Worm (Caenorhabditis elegans) whole organism, late embryonic: ENCODE measurements around the gene unc-62.

Experiments used
- C08G9.2 ChIP-seq: sonication (generic microtip); optimal IDR thresholded peaks from 2 replicates; lab custom pipeline; 2016; ENCODE audit warnings: mild to moderate bottlenecking, missing genetic modification characterization, moderate library complexity, missing compliant biosample characterization
- C38D4.7 ChIP-seq: fragments of 200-800 bp; sonication (Bioruptor generic); optimal IDR thresholded peaks from 2 replicates; lab custom pipeline; 2018; ENCODE audit warnings: mild to moderate bottlenecking, missing genetic modification characterization, moderate library complexity, missing compliant biosample characterization
- K02D7.2 ChIP-seq: sonication (generic microtip); optimal IDR thresholded peaks from 2 replicates; lab custom pipeline; 2017; ENCODE audit warnings: mild to moderate bottlenecking, missing genetic modification characterization, missing compliant biosample characterization
- T23F11.4 ChIP-seq: fragments of 200-800 bp; sonication (Bioruptor generic); optimal IDR thresholded peaks from 2 replicates; lab custom pipeline; 2018; ENCODE audit warnings: mild to moderate bottlenecking, missing genetic modification characterization, missing compliant biosample characterization
- ahr-1 ChIP-seq: sonication (generic microtip); optimal IDR thresholded peaks from 2 replicates; lab custom pipeline; 2016; ENCODE audit warnings: missing genetic modification characterization, missing compliant biosample characterization
- ceh-19 ChIP-seq: fragments of 200-800 bp; sonication (Bioruptor generic); optimal IDR thresholded peaks from 2 replicates; lab custom pipeline; 2018; ENCODE audit warnings: mild to moderate bottlenecking, missing genetic modification characterization, missing compliant biosample characterization
- ceh-2 ChIP-seq: sonication (generic microtip); optimal IDR thresholded peaks from 2 replicates; lab custom pipeline; 2016; ENCODE audit warnings: missing genotype, missing genetic modification characterization, missing compliant biosample characterization
- ceh-22 ChIP-seq: sonication (generic microtip); optimal IDR thresholded peaks from 2 replicates; lab custom pipeline; 2017; ENCODE audit warnings: missing biosample characterization, missing genetic modification characterization
- ceh-24 ChIP-seq: sonication (generic microtip); optimal IDR thresholded peaks from 2 replicates; lab custom pipeline; 2016; ENCODE audit warnings: mild to moderate bottlenecking, missing genetic modification characterization, missing compliant biosample characterization
- ceh-30 ChIP-seq: fragments of 150-350 bp; optimal IDR thresholded peaks from 2 replicates; lab custom pipeline; 2014; ENCODE audit warnings: missing biosample characterization, missing genetic modification characterization
- ceh-31 ChIP-seq: sonication (generic microtip); optimal IDR thresholded peaks from 2 replicates; lab custom pipeline; 2016; ENCODE audit warnings: missing genetic modification characterization, missing compliant biosample characterization
- ceh-34 ChIP-seq: sonication (generic microtip); optimal IDR thresholded peaks from 2 replicates; lab custom pipeline; 2016; ENCODE audit warnings: mild to moderate bottlenecking, missing genetic modification characterization, missing compliant biosample characterization
- ceh-48 ChIP-seq: sonication (generic microtip); optimal IDR thresholded peaks from 2 replicates; lab custom pipeline; 2016; ENCODE audit warnings: missing genetic modification characterization, inconsistent platforms, missing compliant biosample characterization
- ceh-9 ChIP-seq: sonication (generic microtip); optimal IDR thresholded peaks from 2 replicates; lab custom pipeline; 2016; ENCODE audit warnings: mild to moderate bottlenecking, missing genetic modification characterization, inconsistent platforms, missing compliant biosample characterization
- che-1 ChIP-seq: sonication (generic microtip); optimal IDR thresholded peaks from 2 replicates; lab custom pipeline; 2016; ENCODE audit warnings: mild to moderate bottlenecking, missing genetic modification characterization, missing compliant biosample characterization
- dmd-4 ChIP-seq: sonication (generic microtip); optimal IDR thresholded peaks from 2 replicates; lab custom pipeline; 2016; ENCODE audit warnings: borderline replicate concordance, missing genetic modification characterization, missing compliant biosample characterization
- ets-4 ChIP-seq: sonication (generic microtip); optimal IDR thresholded peaks from 2 replicates; lab custom pipeline; 2016; ENCODE audit warnings: missing genetic modification characterization, missing compliant biosample characterization
- fax-1 ChIP-seq: sonication (generic microtip); optimal IDR thresholded peaks from 2 replicates; lab custom pipeline; 2016; ENCODE audit warnings: missing genotype, missing genetic modification characterization, missing compliant biosample characterization
- fkh-10 ChIP-seq: fragments of 150-350 bp; optimal IDR thresholded peaks from 2 replicates; lab custom pipeline; 2014; ENCODE audit warnings: missing biosample characterization, missing genetic modification reagents, missing genetic modification characterization
- gmeb-2 ChIP-seq: sonication (generic microtip); optimal IDR thresholded peaks from 2 replicates; lab custom pipeline; 2016; ENCODE audit warnings: missing genetic modification characterization, inconsistent platforms, missing compliant biosample characterization
- hlh-13 ChIP-seq: fragments of 200-800 bp; sonication (Bioruptor generic); optimal IDR thresholded peaks from 2 replicates; lab custom pipeline; 2018; ENCODE audit warnings: mild to moderate bottlenecking, missing genetic modification characterization, missing compliant biosample characterization
- hlh-30 ChIP-seq: sonication (generic microtip); optimal IDR thresholded peaks from 2 replicates; lab custom pipeline; 2017; ENCODE audit warnings: antibody characterized with exemption, missing genetic modification characterization, missing compliant biosample characterization; ENCODE audit not compliant: insufficient read depth
- hlh-6 ChIP-seq: sonication (generic microtip); optimal IDR thresholded peaks from 2 replicates; lab custom pipeline; 2016; ENCODE audit warnings: missing genotype, missing genetic modification characterization, missing compliant biosample characterization
- hlh-8 ChIP-seq: sonication (generic microtip); optimal IDR thresholded peaks from 2 replicates; lab custom pipeline; 2016; ENCODE audit warnings: missing genotype, missing genetic modification characterization, missing compliant biosample characterization
- lim-6 ChIP-seq: sonication (generic microtip); optimal IDR thresholded peaks from 2 replicates; lab custom pipeline; 2016; ENCODE audit warnings: missing genetic modification characterization, missing compliant biosample characterization
- lin-11 ChIP-seq: fragments of 200-800 bp; sonication (Bioruptor generic); optimal IDR thresholded peaks from 2 replicates; lab custom pipeline; 2018; ENCODE audit warnings: mild to moderate bottlenecking, missing genetic modification characterization, missing compliant biosample characterization
- madf-2 ChIP-seq: sonication (generic microtip); optimal IDR thresholded peaks from 2 replicates; lab custom pipeline; 2017; ENCODE audit warnings: missing genetic modification characterization, missing compliant biosample characterization
- mec-3 ChIP-seq: sonication (generic microtip); optimal IDR thresholded peaks from 2 replicates; lab custom pipeline; 2016; ENCODE audit warnings: borderline replicate concordance, missing genetic modification characterization, missing compliant biosample characterization
- nhr-232 ChIP-seq: sonication (generic microtip); optimal IDR thresholded peaks from 2 replicates; lab custom pipeline; 2016; ENCODE audit warnings: missing genetic modification characterization, missing compliant biosample characterization
- npax-4 ChIP-seq: sonication (generic microtip); optimal IDR thresholded peaks from 2 replicates; lab custom pipeline; 2016; ENCODE audit warnings: missing genetic modification characterization, missing compliant biosample characterization
- odd-2 ChIP-seq: sonication (generic microtip); optimal IDR thresholded peaks from 2 replicates; lab custom pipeline; 2017; ENCODE audit warnings: antibody characterized with exemption, mild to moderate bottlenecking, missing genetic modification characterization, missing compliant biosample characterization
- pax-1 ChIP-seq: fragments of 150-350 bp; optimal IDR thresholded peaks from 2 replicates; lab custom pipeline; 2014; ENCODE audit warnings: missing biosample characterization, missing genetic modification characterization
- pha-2 ChIP-seq: sonication (generic microtip); optimal IDR thresholded peaks from 2 replicates; lab custom pipeline; 2017; ENCODE audit warnings: mild to moderate bottlenecking, missing genetic modification characterization, missing compliant biosample characterization
- pqm-1 ChIP-seq: sonication (generic microtip); optimal IDR thresholded peaks from 2 replicates; lab custom pipeline; 2016; ENCODE audit warnings: missing genetic modification characterization, missing compliant biosample characterization
- ref-2 ChIP-seq: sonication (generic microtip); optimal IDR thresholded peaks from 2 replicates; lab custom pipeline; 2016; ENCODE audit warnings: missing genetic modification characterization, missing compliant biosample characterization
- rnt-1 ChIP-seq: sonication (generic microtip); optimal IDR thresholded peaks from 2 replicates; lab custom pipeline; 2016; ENCODE audit warnings: missing genetic modification characterization, missing compliant biosample characterization
- sdc-2 ChIP-seq: sonication (generic microtip); optimal IDR thresholded peaks from 2 replicates; lab custom pipeline; 2016; ENCODE audit warnings: missing genotype, missing genetic modification characterization, missing compliant biosample characterization
- sox-2 ChIP-seq: fragments of 200-800 bp; sonication (Bioruptor generic); IDR thresholded peaks from 2 replicates; pipeline ENCODE4 v1.3.6; 2022; ENCODE audit warnings: missing genetic modification reagents, missing genetic modification characterization, missing compliant biosample characterization
- sox-4 ChIP-seq: sonication (generic microtip); optimal IDR thresholded peaks from 2 replicates; lab custom pipeline; 2017; ENCODE audit warnings: mild to moderate bottlenecking, missing genetic modification characterization, inconsistent platforms, missing compliant biosample characterization
- tbx-7 ChIP-seq: sonication (generic microtip); optimal IDR thresholded peaks from 2 replicates; lab custom pipeline; 2016; ENCODE audit warnings: missing genotype, missing genetic modification characterization, missing compliant biosample characterization
- unc-3 ChIP-seq, 2 experiments: fragments of 200-800 bp in 1 of 2; sonication (Bioruptor generic) in 1 of 2; sonication (generic microtip) in 1 of 2; conservative IDR thresholded peaks in 1 of 2; optimal IDR thresholded peaks in 1 of 2; 2 replicates each; pipeline versions ENCODE4 v1.3.6 to Lab custom; 2016 to 2022; ENCODE audit warnings: missing compliant biosample characterization in 2 of 2, missing genetic modification characterization in 2 of 2, missing genetic modification reagents in 1 of 2
- unc-55 ChIP-seq: sonication (generic microtip); optimal IDR thresholded peaks from 2 replicates; lab custom pipeline; 2017; ENCODE audit warnings: missing biosample characterization, missing genetic modification reagents, missing genetic modification characterization

unc-62 gene

DNA sequence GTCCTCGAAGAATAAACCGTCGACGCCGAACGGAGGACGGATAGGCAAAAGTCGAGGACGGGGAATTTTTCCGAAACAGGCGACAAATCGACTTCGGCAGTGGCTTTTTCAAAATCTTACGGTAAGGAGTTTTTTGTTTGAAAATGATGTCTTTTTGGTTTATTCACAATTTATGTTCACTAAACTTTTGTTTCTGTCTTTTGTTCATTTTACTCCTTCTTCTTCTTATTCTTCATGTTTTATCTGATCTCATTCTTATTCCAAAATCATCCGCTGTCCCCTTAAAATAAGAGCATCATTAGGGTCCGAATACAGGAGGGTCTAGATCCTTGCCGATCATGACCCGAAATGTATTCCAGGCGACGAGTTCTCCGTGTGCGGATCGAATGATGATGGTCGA, 7.7 kb downstream of the unc-62 start:
- TF ChIP-seq sox-4 (tag; lab: Kevin White, UChicago) = no peak
- no peak for TF ChIP-seq C38D4.7 (GFP tag; lab: Kevin White, UChicago)
- no peak for TF ChIP-seq ceh-48 (tag; lab: Kevin White, UChicago)
- no peak for TF ChIP-seq T23F11.4 (GFP tag; lab: Kevin White, UChicago)
- no peak for TF ChIP-seq ceh-2
- TF ChIP-seq unc-3 (GFP tag; conservative IDR thresholded peaks at IDR 0.05; lab: Robert Waterston, UW) = no peak
- no peak for TF ChIP-seq unc-3 (tag; optimal IDR thresholded peaks at IDR 0.05; lab: Kevin White, UChicago)
- no peak for TF ChIP-seq ceh-22 (tag; lab: Kevin White, UChicago)
- no peak for TF ChIP-seq ceh-19
- no peak for TF ChIP-seq lim-6 (tag; lab: Kevin White, UChicago)
- no peak for TF ChIP-seq tbx-7 (tag; lab: Kevin White, UChicago)
- no peak for TF ChIP-seq ref-2 (tag; lab: Kevin White, UChicago)
- no peak for TF ChIP-seq pha-2
- no peak for TF ChIP-seq ceh-30 (tag; lab: Kevin White, UChicago)
- TF ChIP-seq ceh-9 (tag; lab: Kevin White, UChicago) = no peak
- no peak for TF ChIP-seq ahr-1 (tag; lab: Kevin White, UChicago)
- no peak for TF ChIP-seq C08G9.2 (tag; lab: Kevin White, UChicago)
- TF ChIP-seq gmeb-2 (tag; lab: Kevin White, UChicago) = no peak
- TF ChIP-seq madf-2 = no peak
- TF ChIP-seq K02D7.2 (tag; lab: Kevin White, UChicago) = no peak
- no peak for TF ChIP-seq hlh-8

DNA sequence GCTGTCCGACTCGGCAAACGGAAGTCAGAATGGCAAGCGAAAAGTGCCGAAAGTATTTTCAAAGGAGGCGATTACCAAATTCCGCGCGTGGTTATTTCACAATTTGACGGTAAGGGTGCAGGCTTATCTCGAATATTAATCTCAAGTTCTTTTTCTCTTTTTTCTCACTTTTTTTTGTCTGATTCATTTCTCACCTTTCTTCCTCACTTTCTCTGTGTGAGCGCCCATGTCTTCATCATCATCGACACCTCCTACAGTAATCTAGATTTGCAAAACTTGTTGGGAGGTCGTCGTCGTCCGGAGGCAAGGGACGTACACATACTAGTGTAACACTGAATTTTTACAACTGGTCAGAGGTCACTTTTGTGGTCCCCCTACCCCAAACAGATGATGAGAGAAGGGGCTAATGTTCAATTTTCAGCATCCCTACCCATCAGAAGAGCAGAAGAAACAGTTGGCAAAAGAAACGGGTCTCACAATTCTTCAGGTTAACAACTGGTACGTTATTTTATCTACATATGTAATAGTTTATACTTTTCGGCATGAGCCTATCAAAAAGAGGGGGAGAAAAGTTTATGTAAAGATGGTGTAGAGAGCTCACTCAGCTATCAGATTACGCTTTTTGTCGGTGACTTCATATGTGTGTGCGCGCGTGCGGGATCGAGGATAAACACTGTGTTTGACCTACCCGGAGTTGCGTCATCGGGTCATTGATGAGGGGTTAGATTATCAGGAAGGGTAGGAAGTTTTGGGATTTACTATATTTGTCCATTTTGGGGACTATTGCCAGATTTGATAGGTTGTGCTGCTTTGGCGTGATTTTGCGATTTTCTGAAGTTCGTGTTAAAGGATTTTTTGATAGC, 8.4 kb downstream of the unc-62 start:
- peak; percentile 60 for TF ChIP-seq ceh-34 (tag; lab: Kevin White, UChicago)
- no peak for TF ChIP-seq hlh-30

DNA sequence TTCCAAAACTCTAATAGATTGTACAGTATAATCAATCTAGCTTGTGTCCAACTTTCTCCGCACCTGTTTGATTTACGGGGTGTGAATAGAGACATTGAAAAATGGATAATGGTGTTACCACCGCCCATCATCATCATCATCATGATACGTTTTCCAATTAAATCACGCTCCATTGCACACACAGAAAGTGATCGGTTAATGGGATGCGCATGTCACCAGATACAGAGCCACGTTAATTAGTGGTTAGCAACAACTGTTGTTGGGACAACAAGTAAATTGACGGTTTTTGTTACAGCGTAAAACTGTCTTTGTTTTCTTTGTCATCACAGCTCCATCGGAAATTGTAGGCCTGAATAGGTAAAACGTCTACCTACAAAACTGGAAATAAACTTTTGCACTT, 9.4 kb downstream of the unc-62 start:
- TF ChIP-seq ceh-2 (no peak), sdc-2 (tag; lab: Kevin White, UChicago) (no peak), ceh-22 (tag; lab: Kevin White, UChicago) (no peak), unc-55 (GFP tag; lab: Kevin White, UChicago) (peak; percentile 34), lin-11 (tag; lab: Kevin White, UChicago) (no peak)

DNA sequence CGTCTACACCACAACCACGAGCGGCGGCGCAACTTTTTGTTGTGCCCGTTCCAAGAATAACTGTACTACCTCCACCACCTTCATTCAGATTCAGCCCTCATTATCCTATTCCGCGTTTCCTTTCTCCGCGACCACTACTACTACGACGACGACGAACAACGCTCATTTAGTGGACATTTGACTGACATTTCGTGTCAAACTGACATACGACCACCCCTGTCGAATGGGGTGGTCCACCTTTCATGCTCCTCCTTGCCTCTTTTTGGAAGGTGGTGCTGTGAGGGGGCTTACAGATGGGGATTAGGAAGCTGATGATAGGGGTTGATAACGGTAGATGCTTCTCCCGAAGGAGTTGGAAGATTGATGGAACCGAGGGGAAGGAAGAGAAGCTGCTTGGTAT, 9.9 kb downstream of the unc-62 start:
- peak; percentile 17 for TF ChIP-seq C08G9.2 (tag; lab: Kevin White, UChicago)
- TF ChIP-seq odd-2 = no peak
- TF ChIP-seq ceh-19 = no peak
- no peak for TF ChIP-seq ceh-30 (tag; lab: Kevin White, UChicago)
- no peak for TF ChIP-seq mec-3
- TF ChIP-seq unc-55 (GFP tag; lab: Kevin White, UChicago) = peak; percentile 95
- TF ChIP-seq, all 69 proteins: peak for 2

DNA sequence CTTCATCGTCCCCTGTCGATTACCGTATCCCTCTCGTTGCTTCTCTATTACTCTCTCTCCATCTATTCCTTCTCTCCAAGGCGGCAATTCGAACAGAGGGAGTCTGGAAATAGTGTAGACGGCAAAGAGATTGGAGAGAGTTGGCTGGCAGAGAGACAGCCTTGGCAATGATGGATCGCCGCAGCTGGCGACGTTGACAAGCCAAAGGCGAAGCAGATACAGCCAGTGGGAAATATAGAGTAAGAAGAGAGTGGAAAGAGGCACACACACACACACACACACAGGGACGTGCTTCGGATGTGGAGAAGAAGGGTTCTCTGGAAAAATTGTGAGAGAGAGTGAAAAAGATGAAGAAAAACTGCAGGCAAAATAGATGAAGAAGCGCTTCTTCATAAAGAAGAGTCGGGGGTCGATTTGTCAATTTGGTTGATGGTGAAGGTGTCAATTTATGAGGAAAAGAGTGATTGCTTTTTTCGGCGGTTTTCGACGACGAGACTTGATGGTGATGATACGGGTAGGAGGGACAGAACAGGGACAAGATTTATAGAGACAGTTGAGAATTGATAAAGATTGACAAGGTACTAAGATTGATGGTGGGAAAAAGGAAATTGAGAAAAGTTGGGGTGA, 10.7 kb downstream of the unc-62 start:
- TF ChIP-seq pqm-1 (tag; lab: Kevin White, UChicago) (no peak), sox-2 (GFP tag; lab: Robert Waterston, UW) (no peak), rnt-1 (tag; lab: Kevin White, UChicago) (peak; percentile 82), hlh-8 (peak; percentile 63), ceh-22 (tag; lab: Kevin White, UChicago) (no peak), hlh-6 (tag; lab: Kevin White, UChicago) (peak; percentile 54), hlh-13 (GFP tag; lab: Kevin White, UChicago) (no peak), pha-2 (no peak), ceh-24 (no peak), ceh-31 (tag; lab: Kevin White, UChicago) (peak; percentile 70), ets-4 (tag; lab: Kevin White, UChicago) (no peak), npax-4 (tag; lab: Kevin White, UChicago) (no peak), fkh-10 (no peak), nhr-232 (tag; lab: Kevin White, UChicago) (no peak), pax-1 (tag; lab: Kevin White, UChicago) (no peak), fax-1 (no peak), che-1 (tag; lab: Kevin White, UChicago) (no peak), C38D4.7 (GFP tag; lab: Kevin White, UChicago) (no peak), dmd-4 (tag; lab: Kevin White, UChicago) (peak; percentile 38)
